Worm (Caenorhabditis elegans) whole organism, L1 larva: Measurements from ENCODE around the gene shw-3.

Experiments used
- blmp-1 ChIP-seq: fragments of 150-350 bp; optimal IDR thresholded peaks from 2 replicates; lab custom pipeline; 2014; ENCODE audit warnings: missing biosample characterization, missing genetic modification characterization
- fos-1 ChIP-seq: fragments of 150-350 bp; optimal IDR thresholded peaks from 2 replicates; lab custom pipeline; 2014; ENCODE audit warnings: missing biosample characterization, missing genetic modification characterization
- grh-1 ChIP-seq: fragments of 200-800 bp; sonication (Bioruptor generic); IDR thresholded peaks from 2 replicates; pipeline ENCODE4 v1.3.6; 2022; ENCODE audit warnings: missing genetic modification reagents, missing genetic modification characterization, missing compliant biosample characterization
- jun-1 ChIP-seq: fragments of 150-350 bp; optimal IDR thresholded peaks from 2 replicates; lab custom pipeline; 2014; ENCODE audit warnings: missing biosample characterization, missing genetic modification reagents, missing genetic modification characterization
- lin-13 ChIP-seq: fragments of 150-350 bp; optimal IDR thresholded peaks from 2 replicates; lab custom pipeline; 2014; ENCODE audit warnings: missing biosample characterization, missing genetic modification reagents, missing genetic modification characterization
- lin-39 ChIP-seq: fragments of 150-350 bp; optimal IDR thresholded peaks from 2 replicates; lab custom pipeline; 2014; ENCODE audit warnings: missing biosample characterization, missing genetic modification reagents, missing genetic modification characterization
- lsy-2 ChIP-seq, 2 experiments: fragments of 150-350 bp; optimal IDR thresholded peaks; 2 replicates each; lab custom pipeline; 2014; ENCODE audit warnings: missing biosample characterization in 2 of 2, missing genetic modification characterization in 2 of 2
- mdl-1 ChIP-seq, 2 experiments: fragments of 150-350 bp; optimal IDR thresholded peaks; 2 replicates each; lab custom pipeline; 2014 to 2017; ENCODE audit warnings: missing biosample characterization in 2 of 2, missing genetic modification characterization in 2 of 2, inconsistent platforms in 1 of 2
- mef-2 ChIP-seq: fragments of 150-350 bp; optimal IDR thresholded peaks from 2 replicates; lab custom pipeline; 2014; ENCODE audit warnings: missing biosample characterization, missing genetic modification characterization
- nhr-71 ChIP-seq: sonication (generic microtip); optimal IDR thresholded peaks from 2 replicates; lab custom pipeline; 2016; ENCODE audit warnings: mild to moderate bottlenecking, missing genetic modification characterization, moderate library complexity, missing compliant biosample characterization
- nhr-84 ChIP-seq: sonication (generic microtip); optimal IDR thresholded peaks from 2 replicates; lab custom pipeline; 2017; ENCODE audit warnings: missing biosample characterization, missing genetic modification characterization
- tlp-1 ChIP-seq: fragments of 150-350 bp; optimal IDR thresholded peaks from 2 replicates; lab custom pipeline; 2014; ENCODE audit warnings: missing biosample characterization, missing genetic modification characterization
- zag-1 ChIP-seq: fragments of 150-350 bp; optimal IDR thresholded peaks from 2 replicates; lab custom pipeline; 2014; ENCODE audit warnings: missing biosample characterization, missing genetic modification characterization
- ztf-11 ChIP-seq, 2 experiments: sonication (generic microtip); optimal IDR thresholded peaks; 2 replicates each; lab custom pipeline; 2016 to 2017; ENCODE audit warnings: missing genetic modification characterization in 2 of 2, missing biosample characterization in 1 of 2, missing compliant biosample characterization in 1 of 2

- TF ChIP-seq fos-1 (no peak), zag-1 (tag; lab: Kevin White, UChicago) (no peak), lsy-2 (tag; optimal IDR thresholded peaks at IDR 0.05; lab: Kevin White, UChicago) (no peak), mef-2 (no peak), blmp-1 (tag; lab: Kevin White, UChicago) (no peak), tlp-1 (tag; lab: Kevin White, UChicago) (no peak), nhr-84 (tag; lab: Kevin White, UChicago) (no peak), nhr-71 (tag; lab: Kevin White, UChicago) (no peak), jun-1 (tag; lab: Kevin White, UChicago) (no peak), lin-13 (no peak), grh-1 (GFP tag; lab: Robert Waterston, UW) (no peak), ztf-11 (tag; optimal IDR thresholded peaks at IDR 0.05; lab: Kevin White, UChicago) (no peak), mdl-1 (tag; optimal IDR thresholded peaks at IDR 0.05; lab: Kevin White, UChicago) (no peak), lin-39 (tag; lab: Kevin White, UChicago) (no peak)
Observed at ce11 chrV:13009271-13009670, 22.3 kb upstream of the shw-3 start.
